Fruit fly (Drosophila melanogaster): ENCODE data around the gene Cyp6d5.

- TF ChIP-seq CTCF (optimal IDR thresholded peaks at IDR 0.05) (no peak), CG8478 (optimal IDR thresholded peaks at IDR 0.05) (no peak)
Measured at dm6 chr3R:14034636-14035035, 5.6 kb downstream of the Cyp6d5 start.

Data from S2 (cell line).